Worm (Caenorhabditis elegans) whole organism, young adult: ENCODE measurements around the gene prx-19.

Experiments used
- B0019.2 ChIP-seq: fragments of 200-800 bp; sonication (Bioruptor generic); conservative IDR thresholded peaks from 2 replicates; pipeline ENCODE4 v1.3.6; 2022; ENCODE audit warnings: missing genetic modification reagents, missing genetic modification characterization, missing compliant biosample characterization
- B0035.1 ChIP-seq: sonication (generic microtip); optimal IDR thresholded peaks from 2 replicates; lab custom pipeline; 2016; ENCODE audit warnings: missing genetic modification characterization, mild to moderate bottlenecking, missing compliant biosample characterization, missing genotype, missing genetic modification reagents
- B0261.1 ChIP-seq: sonication (generic microtip); optimal IDR thresholded peaks from 2 replicates; lab custom pipeline; 2016; ENCODE audit warnings: mild to moderate bottlenecking, missing genetic modification characterization, moderate library complexity, missing compliant biosample characterization
- D2030.7 ChIP-seq: fragments of 200-800 bp; sonication (Bioruptor generic); IDR thresholded peaks from 2 replicates; pipeline ENCODE4 v1.3.6; 2022; ENCODE audit warnings: missing genetic modification reagents, missing genetic modification characterization, missing compliant biosample characterization
- F10E7.11 ChIP-seq: sonication (generic microtip); optimal IDR thresholded peaks from 2 replicates; lab custom pipeline; 2017; ENCODE audit warnings: mild to moderate bottlenecking, missing genetic modification characterization, moderate library complexity, missing compliant biosample characterization
- F37B4.10 ChIP-seq: fragments of 200-800 bp; sonication (Bioruptor generic); IDR thresholded peaks from 2 replicates; pipeline ENCODE4 v1.3.6; 2022; ENCODE audit warnings: missing genetic modification characterization, missing compliant biosample characterization
- F52B5.7 ChIP-seq: sonication (generic microtip); optimal IDR thresholded peaks from 2 replicates; lab custom pipeline; 2016; ENCODE audit warnings: mild to moderate bottlenecking, missing genetic modification characterization, missing compliant biosample characterization
- T07F8.4 ChIP-seq: sonication (generic microtip); optimal IDR thresholded peaks from 2 replicates; lab custom pipeline; 2016; ENCODE audit warnings: mild to moderate bottlenecking, missing genetic modification characterization, moderate library complexity, missing compliant biosample characterization
- Y67H2A.10 ChIP-seq: fragments of 200-800 bp; sonication (Bioruptor generic); conservative IDR thresholded peaks from 2 replicates; pipeline ENCODE4 v1.3.6; 2022; ENCODE audit warnings: missing genetic modification reagents, missing genetic modification characterization, missing compliant biosample characterization
- Y95B8A.8 ChIP-seq: fragments of 200-800 bp; sonication (Bioruptor generic); IDR thresholded peaks from 2 replicates; pipeline ENCODE4 v1.3.6; 2022; ENCODE audit warnings: missing genetic modification reagents, missing genetic modification characterization, missing compliant biosample characterization
- athp-1 ChIP-seq: sonication (generic microtip); optimal IDR thresholded peaks from 2 replicates; lab custom pipeline; 2017; ENCODE audit warnings: mild to moderate bottlenecking, missing genetic modification characterization, missing compliant biosample characterization
- attf-3 ChIP-seq: fragments of 200-800 bp; sonication (Bioruptor generic); conservative IDR thresholded peaks from 2 replicates; pipeline ENCODE4 v1.3.6; 2022; ENCODE audit warnings: missing genetic modification reagents, missing genetic modification characterization, missing compliant biosample characterization
- attf-6 ChIP-seq: fragments of 200-800 bp; sonication (Bioruptor generic); IDR thresholded peaks from 2 replicates; pipeline ENCODE4 v1.3.6; 2022; ENCODE audit warnings: missing genetic modification reagents, missing genetic modification characterization, missing compliant biosample characterization
- bed-2 ChIP-seq: fragments of 200-800 bp; sonication (Bioruptor generic); IDR thresholded peaks from 2 replicates; pipeline ENCODE4 v1.3.6; 2022; ENCODE audit warnings: missing genetic modification reagents, missing genetic modification characterization, missing compliant biosample characterization
- ceh-100 ChIP-seq: fragments of 200-800 bp; sonication (Bioruptor generic); IDR thresholded peaks from 2 replicates; pipeline ENCODE4 v1.3.6; 2022; ENCODE audit warnings: missing genetic modification reagents, missing genetic modification characterization, missing compliant biosample characterization
- ceh-27 ChIP-seq: fragments of 200-800 bp; sonication (Bioruptor generic); optimal IDR thresholded peaks from 2 replicates; lab custom pipeline; 2018; ENCODE audit warnings: mild to moderate bottlenecking, missing genetic modification characterization, moderate library complexity, missing compliant biosample characterization
- ceh-79 ChIP-seq: sonication (generic microtip); optimal IDR thresholded peaks from 2 replicates; lab custom pipeline; 2017; ENCODE audit warnings: mild to moderate bottlenecking, missing genetic modification characterization, missing compliant biosample characterization
- chd-7 ChIP-seq: sonication (generic microtip); optimal IDR thresholded peaks from 2 replicates; lab custom pipeline; 2016; ENCODE audit warnings: mild to moderate bottlenecking, missing genetic modification characterization, moderate library complexity, missing compliant biosample characterization
- die-1 ChIP-seq: sonication (generic microtip); optimal IDR thresholded peaks from 2 replicates; lab custom pipeline; 2016; ENCODE audit warnings: missing genotype, mild to moderate bottlenecking, missing genetic modification characterization, missing compliant biosample characterization
- efl-1 ChIP-seq: fragments of 150-350 bp; optimal IDR thresholded peaks from 2 replicates; lab custom pipeline; 2014; ENCODE audit warnings: missing biosample characterization, missing genetic modification reagents, missing genetic modification characterization
- egl-44 ChIP-seq: fragments of 200-800 bp; sonication (Bioruptor generic); IDR thresholded peaks from 2 replicates; pipeline ENCODE4 v1.3.6; 2022; ENCODE audit warnings: missing genetic modification reagents, missing genetic modification characterization, missing compliant biosample characterization
- egrh-3 ChIP-seq: fragments of 200-800 bp; sonication (Bioruptor generic); IDR thresholded peaks from 2 replicates; pipeline ENCODE4 v1.3.6; 2022; ENCODE audit warnings: missing genetic modification reagents, missing genetic modification characterization, missing compliant biosample characterization
- fkh-3 ChIP-seq: sonication (generic microtip); optimal IDR thresholded peaks from 2 replicates; lab custom pipeline; 2016; ENCODE audit warnings: mild to moderate bottlenecking, missing genetic modification characterization, missing compliant biosample characterization
- hmg-1.2 ChIP-seq: fragments of 200-800 bp; sonication (Bioruptor generic); IDR thresholded peaks from 2 replicates; pipeline ENCODE4 v1.3.6; 2022; ENCODE audit warnings: missing genetic modification reagents, missing genetic modification characterization, missing compliant biosample characterization
- lin-35 ChIP-seq, 3 experiments: fragments of 150-350 bp in 2 of 3; sonication (generic microtip) in 1 of 3; optimal IDR thresholded peaks; 2 replicates each; lab custom pipeline; 2014 to 2018; ENCODE audit warnings: missing biosample characterization in 3 of 3, missing genetic modification characterization in 3 of 3, missing genetic modification reagents in 3 of 3
- lsl-1 ChIP-seq: fragments of 200-800 bp; sonication (Bioruptor generic); optimal IDR thresholded peaks from 2 replicates; lab custom pipeline; 2018; ENCODE audit warnings: mild to moderate bottlenecking, missing genetic modification characterization, moderate library complexity, missing compliant biosample characterization
- lsy-27 ChIP-seq: sonication (generic microtip); optimal IDR thresholded peaks from 2 replicates; lab custom pipeline; 2017; ENCODE audit warnings: missing genetic modification characterization, mild to moderate bottlenecking, missing compliant biosample characterization, antibody characterized with exemption, missing genotype, borderline replicate concordance; ENCODE audit not compliant: insufficient read depth
- madf-10 ChIP-seq: sonication (generic microtip); optimal IDR thresholded peaks from 2 replicates; lab custom pipeline; 2016; ENCODE audit warnings: mild to moderate bottlenecking, missing genetic modification characterization, missing compliant biosample characterization
- mcd-1 ChIP-seq: fragments of 200-800 bp; sonication (Bioruptor generic); IDR thresholded peaks from 2 replicates; pipeline ENCODE4 v1.3.6; 2022; ENCODE audit warnings: missing genetic modification reagents, missing genetic modification characterization, missing compliant biosample characterization
- mel-28 ChIP-seq: sonication (generic microtip); optimal IDR thresholded peaks from 2 replicates; lab custom pipeline; 2016; ENCODE audit warnings: borderline replicate concordance, mild to moderate bottlenecking, missing genetic modification characterization, missing compliant biosample characterization
- nfyb-1 ChIP-seq: fragments of 200-800 bp; sonication (Bioruptor generic); IDR thresholded peaks from 2 replicates; pipeline ENCODE4 v1.3.6; 2022; ENCODE audit warnings: missing genetic modification reagents, missing genetic modification characterization, missing compliant biosample characterization
- nhr-120 ChIP-seq: fragments of 200-800 bp; sonication (Bioruptor generic); IDR thresholded peaks from 2 replicates; pipeline ENCODE4 v1.3.6; 2022; ENCODE audit warnings: missing genetic modification characterization, missing compliant biosample characterization
- pha-4 ChIP-seq: fragments of 150-350 bp; sonication (generic microtip); optimal IDR thresholded peaks from 2 replicates; lab custom pipeline; 2014; ENCODE audit warnings: missing biosample characterization, missing genetic modification reagents, missing genetic modification characterization
- rec-8 ChIP-seq, 2 experiments: sonication (generic microtip); optimal IDR thresholded peaks; 2 replicates each; lab custom pipeline; 2016; ENCODE audit warnings: mild to moderate bottlenecking in 2 of 2, missing genetic modification characterization in 2 of 2, missing genetic modification reagents in 2 of 2, missing genotype in 2 of 2, missing biosample characterization in 1 of 2, missing compliant biosample characterization in 1 of 2, moderate library complexity in 1 of 2
- sea-2 ChIP-seq: fragments of 200-800 bp; sonication (Bioruptor generic); IDR thresholded peaks from 2 replicates; pipeline ENCODE4 v1.3.6; 2022; ENCODE audit warnings: missing genetic modification characterization, missing compliant biosample characterization
- snpc-1.3 ChIP-seq: sonication (generic microtip); optimal IDR thresholded peaks from 2 replicates; lab custom pipeline; 2017; ENCODE audit warnings: missing genetic modification characterization, mild to moderate bottlenecking, missing compliant biosample characterization, antibody characterized with exemption, moderate library complexity, missing genotype, missing genetic modification reagents; ENCODE audit not compliant: insufficient read depth
- snpc-3.4 ChIP-seq: sonication (generic microtip); optimal IDR thresholded peaks from 2 replicates; lab custom pipeline; 2017; ENCODE audit warnings: missing genetic modification characterization, mild to moderate bottlenecking, missing compliant biosample characterization, antibody characterized with exemption, moderate library complexity, missing genotype, missing genetic modification reagents
- snpc-4 ChIP-seq, 5 experiments: fragments of 150-350 bp in 1 of 5; sonication (generic microtip) in 4 of 5; optimal IDR thresholded peaks; 2 replicates each; lab custom pipeline; 2014 to 2018; ENCODE audit warnings: missing genetic modification characterization in 5 of 5, missing biosample characterization in 3 of 5, antibody characterized with exemption in 2 of 5, mild to moderate bottlenecking in 2 of 5, missing compliant biosample characterization in 2 of 5, missing genotype in 2 of 5, moderate library complexity in 2 of 5, missing genetic modification reagents in 1 of 5
- somi-1 ChIP-seq: fragments of 200-800 bp; sonication (Bioruptor generic); optimal IDR thresholded peaks from 2 replicates; lab custom pipeline; 2018; ENCODE audit warnings: mild to moderate bottlenecking, missing genetic modification characterization, missing compliant biosample characterization
- sptf-2 ChIP-seq: fragments of 200-800 bp; sonication (Bioruptor generic); optimal IDR thresholded peaks from 2 replicates; lab custom pipeline; 2018; ENCODE audit warnings: mild to moderate bottlenecking, missing genetic modification characterization, missing compliant biosample characterization
- tbp1 ChIP-seq: fragments of 200-800 bp; sonication (Bioruptor generic); optimal IDR thresholded peaks from 2 replicates; lab custom pipeline; 2018; ENCODE audit warnings: mild to moderate bottlenecking, missing genetic modification characterization, missing compliant biosample characterization
- ztf-18 ChIP-seq: sonication (generic microtip); optimal IDR thresholded peaks from 2 replicates; lab custom pipeline; 2016; ENCODE audit warnings: missing genotype, mild to moderate bottlenecking, missing genetic modification characterization, missing compliant biosample characterization
- ztf-22 ChIP-seq: fragments of 200-800 bp; sonication (Bioruptor generic); optimal IDR thresholded peaks from 2 replicates; lab custom pipeline; 2018; ENCODE audit warnings: mild to moderate bottlenecking, missing genetic modification characterization, moderate library complexity, missing compliant biosample characterization
- ztf-25 ChIP-seq: fragments of 200-800 bp; sonication (Bioruptor generic); IDR thresholded peaks from 2 replicates; pipeline ENCODE4 v1.3.6; 2022; ENCODE audit warnings: missing genetic modification reagents, missing genetic modification characterization, missing compliant biosample characterization
- ztf-6 ChIP-seq: fragments of 200-800 bp; sonication (Bioruptor generic); IDR thresholded peaks from 2 replicates; pipeline ENCODE4 v1.3.6; 2022; ENCODE audit warnings: missing genetic modification reagents, missing genetic modification characterization, missing compliant biosample characterization

Gene prx-19

ce11 chrIII:8795595-8796141, 13.4 kb downstream of the prx-19 start (continued):
- TF ChIP-seq attf-3 (GFP tag; lab: Robert Waterston, UW) (no peak), ceh-100 (GFP tag; lab: Robert Waterston, UW) (peak; percentile 23; the same call in 1 of the 2 replicates), snpc-1.3 (tag; lab: Kevin White, UChicago) (peak; percentile 49), fkh-3 (tag; lab: Kevin White, UChicago) (no peak), pha-4 (tag; lab: Kevin White, UChicago) (peak; percentile 49), B0261.1 (tag; lab: Kevin White, UChicago) (no peak), hmg-1.2 (peak; percentile 97), rec-8 (tag; optimal IDR thresholded peaks at IDR 0.05; lab: Kevin White, UChicago) (peak in 1 of 2 experiments; percentile 5), F52B5.7 (tag; lab: Kevin White, UChicago) (no peak), ztf-18 (peak; percentile 60), die-1 (tag; lab: Kevin White, UChicago) (peak; percentile 82), sea-2 (GFP tag; lab: Robert Waterston, UW) (no peak), nfyb-1 (peak; percentile 89), athp-1 (tag; lab: Kevin White, UChicago) (peak; percentile 79), lsy-27 (tag; lab: Kevin White, UChicago) (no peak), lsl-1 (GFP tag; lab: Kevin White, UChicago) (peak; percentile 0), F10E7.11 (tag; lab: Kevin White, UChicago) (peak; percentile 55), ztf-25 (no peak), Y67H2A.10 (GFP tag; lab: Robert Waterston, UW) (peak; percentile 46; the same call in 1 of the 2 replicates), B0019.2 (GFP tag; lab: Robert Waterston, UW) (no peak; the same call in 1 of the 2 replicates), efl-1 (no peak), bed-2 (GFP tag; lab: Robert Waterston, UW) (peak; percentile 69; the same call in 1 of the 2 replicates), ztf-6 (GFP tag; lab: Robert Waterston, UW) (peak; percentile 56; the same call in 1 of the 2 replicates), mcd-1 (GFP tag; lab: Robert Waterston, UW) (peak; percentile 81), ceh-27 (peak; percentile 93), nhr-120 (GFP tag; lab: Robert Waterston, UW) (no peak), egl-44 (GFP tag; lab: Robert Waterston, UW) (peak; percentile 74), sptf-2 (GFP tag; lab: Kevin White, UChicago) (no peak), T07F8.4 (tag; lab: Kevin White, UChicago) (peak; percentile 28), Y95B8A.8 (GFP tag; lab: Robert Waterston, UW) (0 out of 2 replicates have a peak, but pooled peaks have one; percentile 34), ceh-79 (tag; lab: Kevin White, UChicago) (no peak), snpc-4 (GFP tag; optimal IDR thresholded peaks at IDR 0.05; lab: Kevin White, UChicago) (peak; percentile 87), snpc-4 (tag; optimal IDR thresholded peaks at IDR 0.05; lab: Kevin White, UChicago) (peak; percentile 89 to 91 (median 90)), somi-1 (GFP tag; lab: Kevin White, UChicago) (peak; percentile 96), madf-10 (tag; lab: Kevin White, UChicago) (peak; percentile 67), mel-28 (no peak), lin-35 (GFP tag; optimal IDR thresholded peaks at IDR 0.05; lab: Kevin White, UChicago) (peak in 2 of 3 experiments; percentile 38 to 84), F37B4.10 (GFP tag; lab: Robert Waterston, UW) (no peak), ztf-22 (GFP tag; lab: Kevin White, UChicago) (peak; percentile 43), B0035.1 (tag; lab: Kevin White, UChicago) (peak; percentile 37), tbp1 (peak; percentile 62), D2030.7 (GFP tag; lab: Robert Waterston, UW) (peak; percentile 38), chd-7 (tag; lab: Kevin White, UChicago) (peak; percentile 96), snpc-3.4 (peak; percentile 44), egrh-3 (peak; percentile 37), attf-6 (GFP tag; lab: Robert Waterston, UW) (no peak)
